Fruit fly (Drosophila melanogaster): Measurements from ENCODE around the gene CG1113.
A peak's percentile ranks its signal among the peaks of the same experiment; 100 is the strongest.

CG1113 gene

dm6 chr3R:5209481-5209880 lies 43.5 kb upstream of the CG1113 start (continued):
- TF ChIP-seq Six4 (GFP tag; optimal IDR thresholded peaks at IDR 0.05), result peak; percentile 25
- TF ChIP-seq Oaz (GFP tag; IDR thresholded peaks at IDR 0.05), result 0 out of 2 replicates have a peak, but pooled peaks have one; percentile 17
- peak; percentile 63 for TF ChIP-seq CG10979 (tag; optimal IDR thresholded peaks at IDR 0.05)
- TF ChIP-seq CG3163 (GFP tag; optimal IDR thresholded peaks at IDR 0.05), result no peak
- TF ChIP-seq cad (GFP tag; optimal IDR thresholded peaks at IDR 0.05), result no peak
- no peak for TF ChIP-seq CG16863 (GFP tag; optimal IDR thresholded peaks at IDR 0.05)
- TF ChIP-seq cas (GFP tag; IDR thresholded peaks at IDR 0.05), result no peak
- no peak for TF ChIP-seq stwl (tag; optimal IDR thresholded peaks at IDR 0.05)
- 0 out of 3 replicates have a peak, but pooled peaks have one; percentile 11 for TF ChIP-seq CG11093 (GFP tag; IDR thresholded peaks at IDR 0.05)
- TF ChIP-seq CG11398 (GFP tag; optimal IDR thresholded peaks at IDR 0.05), result no peak
- TF ChIP-seq gsb-n (tag; optimal IDR thresholded peaks at IDR 0.05), result peak; percentile 44
- peak; percentile 86 for TF ChIP-seq Med (GFP tag)
- 0 out of 3 replicates have a peak, but pooled peaks have one; percentile 27 for TF ChIP-seq ken (GFP tag; IDR thresholded peaks at IDR 0.05)
- peak; percentile 19 for TF ChIP-seq jing (GFP tag; optimal IDR thresholded peaks at IDR 0.05)
- no peak for TF ChIP-seq tll (GFP tag; optimal IDR thresholded peaks at IDR 0.05)
- TF ChIP-seq CG43689 (GFP tag; IDR thresholded peaks at IDR 0.05), result no peak
- peak; percentile 20 for TF ChIP-seq CG5245 (GFP tag; optimal IDR thresholded peaks at IDR 0.05)
- no peak for TF ChIP-seq dpn (GFP tag; optimal IDR thresholded peaks at IDR 0.05)
- no peak for TF ChIP-seq CG14965 (GFP tag; optimal IDR thresholded peaks at IDR 0.05; ENCODE audit: borderline replicate concordance)
- TF ChIP-seq vvl (GFP tag; IDR thresholded peaks at IDR 0.05), result peak; percentile 72
- no peak for TF ChIP-seq CG16813 (GFP tag; IDR thresholded peaks at IDR 0.05; ENCODE audit: partially characterized antibody)
- no peak for TF ChIP-seq CG16815 (GFP tag; optimal IDR thresholded peaks at IDR 0.05)
- TF ChIP-seq CG31441 (GFP tag; IDR thresholded peaks at IDR 0.05), result peak; percentile 60
- no peak for TF ChIP-seq Gsc (GFP tag; IDR thresholded peaks at IDR 0.05)
- TF ChIP-seq E2f1 (GFP tag; IDR thresholded peaks at IDR 0.05), result no peak
- TF ChIP-seq CG33213 (GFP tag; optimal IDR thresholded peaks at IDR 0.05), result no peak
- peak; percentile 32 for TF ChIP-seq CG14710 (tag; optimal IDR thresholded peaks at IDR 0.05)
- TF ChIP-seq CG11695 (GFP tag; IDR thresholded peaks at IDR 0.05), result peak; percentile 71; the same call in 1 of the 3 replicates
- no peak for TF ChIP-seq CG7745 (tag; optimal IDR thresholded peaks at IDR 0.05)
- 0 out of 3 replicates have a peak, but pooled peaks have one; percentile 35 for TF ChIP-seq Optix (GFP tag; IDR thresholded peaks at IDR 0.05)

DNA sequence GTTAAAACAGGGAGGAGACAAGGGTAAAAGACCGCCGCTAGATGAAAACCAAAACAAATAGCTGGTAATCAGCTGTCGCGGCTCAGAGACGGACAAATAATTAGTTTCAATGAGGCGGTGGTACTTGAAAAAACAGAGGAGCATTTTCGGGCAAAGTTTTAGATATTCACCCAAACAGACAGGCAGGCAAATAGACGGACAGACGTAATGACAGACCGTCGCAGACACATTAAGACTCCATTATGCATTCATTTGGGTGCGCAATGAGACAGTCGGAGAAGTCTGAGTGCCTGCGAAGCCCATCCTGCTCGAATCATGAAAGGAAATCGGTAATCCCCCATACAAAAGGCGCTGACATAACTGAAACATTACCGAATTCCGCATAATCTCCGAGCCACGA lies 41.6 kb upstream of the CG1113 start:
- TF ChIP-seq Poxn (GFP tag; IDR thresholded peaks at IDR 0.05), result no peak
- TF ChIP-seq slbo (GFP tag; IDR thresholded peaks at IDR 0.05), result no peak
- no peak for TF ChIP-seq CG8281 (tag; optimal IDR thresholded peaks at IDR 0.05)
- TF ChIP-seq pita (GFP tag; optimal IDR thresholded peaks at IDR 0.05), result no peak
- TF ChIP-seq dan (GFP tag; IDR thresholded peaks at IDR 0.05), result no peak
- no peak for TF ChIP-seq Blimp-1 (GFP tag; optimal IDR thresholded peaks at IDR 0.05)
- TF ChIP-seq bab2 (GFP tag; optimal IDR thresholded peaks at IDR 0.05), result no peak
- TF ChIP-seq zen (tag; optimal IDR thresholded peaks at IDR 0.05), result peak; percentile 99
- no peak for TF ChIP-seq pan (optimal IDR thresholded peaks at IDR 0.05)
- TF ChIP-seq pan (GFP tag; optimal IDR thresholded peaks at IDR 0.05 in 1 of 2, IDR thresholded peaks at IDR 0.05 in 1 of 2), result no peak
- no peak for TF ChIP-seq CG9215 (GFP tag; IDR thresholded peaks at IDR 0.05)
- TF ChIP-seq CG9797 (GFP tag; optimal IDR thresholded peaks at IDR 0.05), result no peak
- no peak for TF ChIP-seq Atf6 (GFP tag; IDR thresholded peaks at IDR 0.05)
- no peak for TF ChIP-seq CG2199 (GFP tag; IDR thresholded peaks at IDR 0.05)
- TF ChIP-seq CG4328 (GFP tag; optimal IDR thresholded peaks at IDR 0.05), result no peak
- TF ChIP-seq Scr (GFP tag; IDR thresholded peaks at IDR 0.05; ENCODE audit: partially characterized antibody), result 0 out of 2 replicates have a peak, but pooled peaks have one; percentile 13
- TF ChIP-seq her (GFP tag; optimal IDR thresholded peaks at IDR 0.05), result no peak
- no peak for TF ChIP-seq vfl (GFP tag; optimal IDR thresholded peaks at IDR 0.05)

Measured in whole organism, embryonic.